Fruit fly (Drosophila melanogaster): Measurements from ENCODE around the gene Sos.

The Sos gene

DNA sequence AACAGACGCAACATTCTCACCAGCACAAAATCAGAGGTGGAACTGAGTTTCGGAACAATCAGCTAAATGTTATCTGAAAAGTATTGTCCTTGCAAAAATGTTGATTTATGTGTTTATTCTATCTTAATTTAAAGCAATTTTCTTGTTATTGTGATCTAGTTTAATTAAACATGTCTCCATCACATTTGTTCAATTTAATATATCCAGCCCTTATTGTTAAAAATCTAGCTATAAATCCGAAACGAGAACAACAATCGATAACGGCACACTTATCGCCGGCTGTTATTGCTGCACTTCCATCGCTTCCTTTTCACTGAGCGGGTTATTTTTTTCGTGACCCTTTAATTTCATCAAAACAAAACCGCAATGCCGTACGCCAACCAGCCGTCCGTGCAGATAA, 19.4 kb downstream of the Sos start, which contains the start of the genes GatC, PolG2 and Polr2C (continued):
- TF ChIP-seq PHDP (tag; optimal IDR thresholded peaks at IDR 0.05), result no peak
- TF ChIP-seq CG8944 (GFP tag; optimal IDR thresholded peaks at IDR 0.05), result peak; percentile 43
- no peak for TF ChIP-seq Blimp-1 (GFP tag; optimal IDR thresholded peaks at IDR 0.05)
- no peak for TF ChIP-seq Dfd (GFP tag; optimal IDR thresholded peaks at IDR 0.05)
- no peak for TF ChIP-seq rib (GFP tag; IDR thresholded peaks at IDR 0.05)
- TF ChIP-seq CG6683 (GFP tag; optimal IDR thresholded peaks at IDR 0.05), result no peak
- no peak for TF ChIP-seq CG7372 (GFP tag; IDR thresholded peaks at IDR 0.05)
- no peak for TF ChIP-seq ind (GFP tag; optimal IDR thresholded peaks at IDR 0.05)
- peak; percentile 81 for TF ChIP-seq Sry-β (GFP tag; optimal IDR thresholded peaks at IDR 0.05)
- no peak for TF ChIP-seq Oli (tag; optimal IDR thresholded peaks at IDR 0.05)
- no peak for TF ChIP-seq D (optimal IDR thresholded peaks at IDR 0.05)
- no peak for TF ChIP-seq D (GFP tag; optimal IDR thresholded peaks at IDR 0.05)
- no peak for TF ChIP-seq zf30C (GFP tag; optimal IDR thresholded peaks at IDR 0.05)
- no peak for TF ChIP-seq shn (GFP tag; optimal IDR thresholded peaks at IDR 0.05)
- TF ChIP-seq CG42726 (GFP tag; IDR thresholded peaks at IDR 0.05; ENCODE audit: partially characterized antibody), result peak; percentile 6; the same call in 1 of the 2 replicates
- TF ChIP-seq CG10321 (GFP tag; IDR thresholded peaks at IDR 0.05), result no peak
- TF ChIP-seq CG6854 (GFP tag; optimal IDR thresholded peaks at IDR 0.05), result no peak
- no peak for TF ChIP-seq GATAe (GFP tag; conservative IDR thresholded peaks at IDR 0.05)
- TF ChIP-seq CG9817 (tag; optimal IDR thresholded peaks at IDR 0.05), result peak; percentile 40
- TF ChIP-seq z (GFP tag; IDR thresholded peaks at IDR 0.05), result no peak
- TF ChIP-seq Taf1 (GFP tag; IDR thresholded peaks at IDR 0.05), result no peak
- TF ChIP-seq Kr (GFP tag; optimal IDR thresholded peaks at IDR 0.05), result peak; percentile 83
- peak; percentile 9 for TF ChIP-seq Dip3 (GFP tag; optimal IDR thresholded peaks at IDR 0.05)
- TF ChIP-seq Max (GFP tag; optimal IDR thresholded peaks at IDR 0.05), result peak; percentile 2
- no peak for TF ChIP-seq aop (GFP tag; IDR thresholded peaks at IDR 0.05)
- TF ChIP-seq CG18599 (GFP tag; optimal IDR thresholded peaks at IDR 0.05), result no peak
- no peak for TF ChIP-seq Doc2 (GFP tag; IDR thresholded peaks at IDR 0.05)
- no peak for TF ChIP-seq H15 (GFP tag; IDR thresholded peaks at IDR 0.05)
- TF ChIP-seq B-H1 (GFP tag; IDR thresholded peaks at IDR 0.05), result no peak; the same call in 2 of the 3 replicates
- TF ChIP-seq hth (optimal IDR thresholded peaks at IDR 0.05), result no peak
- peak; percentile 77 for TF ChIP-seq CG6791 (GFP tag; IDR thresholded peaks at IDR 0.05; ENCODE audit: partially characterized antibody)
- peak; percentile 74 for TF ChIP-seq E2f2 (GFP tag; IDR thresholded peaks at IDR 0.05)
- no peak for TF ChIP-seq gsb-n (tag; optimal IDR thresholded peaks at IDR 0.05)
- TF ChIP-seq Ssrp (tag; optimal IDR thresholded peaks at IDR 0.05), result peak; percentile 35
- no peak for TF ChIP-seq nom (GFP tag; optimal IDR thresholded peaks at IDR 0.05)
- no peak for TF ChIP-seq slp2 (GFP tag; optimal IDR thresholded peaks at IDR 0.05)
- no peak for TF ChIP-seq Dbx (GFP tag; IDR thresholded peaks at IDR 0.05)
- TF ChIP-seq kni (GFP tag; optimal IDR thresholded peaks at IDR 0.05), result no peak
- peak; percentile 35 for TF ChIP-seq CG15601 (tag; optimal IDR thresholded peaks at IDR 0.05)
- peak; percentile 73 for TF ChIP-seq CG7963 (GFP tag; IDR thresholded peaks at IDR 0.05; ENCODE audit: partially characterized antibody)
- TF ChIP-seq MTF-1 (GFP tag; optimal IDR thresholded peaks at IDR 0.05; ENCODE audit: borderline replicate concordance), result no peak
- TF ChIP-seq CG4820 (GFP tag; optimal IDR thresholded peaks at IDR 0.05), result no peak
- peak; percentile 72 for TF ChIP-seq sob (GFP tag; IDR thresholded peaks at IDR 0.05)
- TF ChIP-seq CG32772 (GFP tag; IDR thresholded peaks at IDR 0.05), result no peak
- peak; percentile 47; the same call in 1 of the 3 replicates for TF ChIP-seq ken (GFP tag; IDR thresholded peaks at IDR 0.05)
- TF ChIP-seq lab (GFP tag; optimal IDR thresholded peaks at IDR 0.05), result no peak
- TF ChIP-seq CG6813 (GFP tag; optimal IDR thresholded peaks at IDR 0.05), result no peak
- no peak for TF ChIP-seq CG14667 (GFP tag; IDR thresholded peaks at IDR 0.05)
- TF ChIP-seq Dll (GFP tag; IDR thresholded peaks at IDR 0.05; ENCODE audit: partially characterized antibody), result peak; percentile 80
- peak; percentile 74 for TF ChIP-seq hkb (optimal IDR thresholded peaks at IDR 0.05)
- TF ChIP-seq hkb (GFP tag; IDR thresholded peaks at IDR 0.05), result no peak
- no peak for TF ChIP-seq schlank (tag; optimal IDR thresholded peaks at IDR 0.05)
